Worm (Caenorhabditis elegans): ENCODE data around the gene T01C3.3.

DNA sequence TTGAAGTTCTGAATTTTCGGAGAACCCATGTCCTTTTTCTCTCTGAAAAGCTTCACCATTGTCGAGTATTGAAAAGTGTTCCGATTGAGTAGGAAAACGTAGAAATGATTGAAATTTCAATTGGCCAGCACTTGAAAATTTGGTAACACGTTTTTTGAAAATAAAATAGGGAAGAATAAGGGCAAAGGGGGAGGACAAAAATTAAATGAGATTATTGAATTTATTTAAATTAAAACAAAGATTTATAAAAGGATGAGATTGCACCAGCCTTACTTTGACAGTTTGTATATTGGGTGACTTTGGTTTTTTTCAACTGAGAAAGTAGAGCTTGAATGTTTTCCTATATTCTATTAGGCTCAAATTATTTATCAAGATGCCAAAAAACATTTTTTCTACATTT is 21.7 kb upstream of the T01C3.3 start, which contains the start of gene obr-2:
- TF ChIP-seq lin-39 (tag; optimal IDR thresholded peaks at IDR 0.05) (no peak), ces-1 (GFP tag; optimal IDR thresholded peaks at IDR 0.05) (no peak)
